Worm (Caenorhabditis elegans): ENCODE results near the gene apn-1.

apn-1 gene

ce11 chrII:8091528-8091927 lies 44.2 kb downstream of the apn-1 start:
- TF ChIP-seq nhr-23 (tag; optimal IDR thresholded peaks at IDR 0.05) (peak; percentile 41), egl-5 (tag; optimal IDR thresholded peaks at IDR 0.05) (no peak), snpc-4 (tag; optimal IDR thresholded peaks at IDR 0.05) (peak; percentile 98), lsy-12 (tag; optimal IDR thresholded peaks at IDR 0.05) (peak; percentile 31), tbx-2 (tag; optimal IDR thresholded peaks at IDR 0.05) (no peak), nfya-1 (tag; optimal IDR thresholded peaks at IDR 0.05; ENCODE audit: insufficient read depth) (peak; percentile 69), ceh-9 (tag; optimal IDR thresholded peaks at IDR 0.05) (no peak), nhr-67 (tag; optimal IDR thresholded peaks at IDR 0.05) (no peak), elt-3 (tag; optimal IDR thresholded peaks at IDR 0.05) (peak in 1 of 3 experiments; percentile 43), unc-62 (GFP tag; optimal IDR thresholded peaks at IDR 0.05) (no peak), nhr-76 (tag; optimal IDR thresholded peaks at IDR 0.05) (no peak), skn-1 (tag; optimal IDR thresholded peaks at IDR 0.05) (peak; percentile 0), nhr-43 (tag; optimal IDR thresholded peaks at IDR 0.05; ENCODE audit: poor library complexity, severe bottlenecking) (peak; percentile 67), pqm-1 (tag; optimal IDR thresholded peaks at IDR 0.05) (peak; percentile 65), ceh-16 (tag; optimal IDR thresholded peaks at IDR 0.05) (no peak), nhr-77 (tag; optimal IDR thresholded peaks at IDR 0.05) (no peak), ama-1 (optimal IDR thresholded peaks at IDR 0.05) (peak; percentile 88), nhr-237 (tag; optimal IDR thresholded peaks at IDR 0.05) (no peak), lin-39 (tag; optimal IDR thresholded peaks at IDR 0.05) (peak; percentile 76), nhr-25 (tag; optimal IDR thresholded peaks at IDR 0.05) (peak; percentile 71), lin-15B (tag; optimal IDR thresholded peaks at IDR 0.05) (peak; percentile 54), elt-2 (tag; optimal IDR thresholded peaks at IDR 0.05) (peak; percentile 53), R02D3.7 (tag; optimal IDR thresholded peaks at IDR 0.05) (peak; percentile 4), sea-2 (GFP tag; optimal IDR thresholded peaks at IDR 0.05) (no peak), ztf-11 (tag; optimal IDR thresholded peaks at IDR 0.05) (no peak), fkh-2 (tag; optimal IDR thresholded peaks at IDR 0.05) (no peak), fkh-10 (GFP tag; optimal IDR thresholded peaks at IDR 0.05) (no peak), jun-1 (tag; optimal IDR thresholded peaks at IDR 0.05) (peak; percentile 9), zag-1 (tag; optimal IDR thresholded peaks at IDR 0.05) (no peak), pha-4 (tag; optimal IDR thresholded peaks at IDR 0.05) (no peak), ceh-28 (tag; optimal IDR thresholded peaks at IDR 0.05) (no peak)

- TF ChIP-seq nhr-28 (tag; optimal IDR thresholded peaks at IDR 0.05): no peak
- TF ChIP-seq lin-15B (tag; optimal IDR thresholded peaks at IDR 0.05): no peak
- TF ChIP-seq fos-1 (tag; optimal IDR thresholded peaks at IDR 0.05): no peak
Measured at ce11 chrII:8092537-8092936, 45.2 kb downstream of the apn-1 start, which contains the start of gene ltd-1. Gene ltd-1, minus strand, starts transcription at chrII:8092754.

ce11 chrII:8093283-8093682 lies 45.9 kb downstream of the apn-1 start:
- TF ChIP-seq ceh-9 (tag; optimal IDR thresholded peaks at IDR 0.05) (no peak), fos-1 (tag; optimal IDR thresholded peaks at IDR 0.05) (no peak), hmg-11 (tag; optimal IDR thresholded peaks at IDR 0.05) (no peak), R02D3.7 (tag; optimal IDR thresholded peaks at IDR 0.05) (no peak), nhr-12 (tag; optimal IDR thresholded peaks at IDR 0.05) (no peak), ama-1 (optimal IDR thresholded peaks at IDR 0.05) (no peak), daf-12 (tag; optimal IDR thresholded peaks at IDR 0.05) (no peak)

- TF ChIP-seq lin-15B (tag; optimal IDR thresholded peaks at IDR 0.05) (no peak), nhr-76 (tag; optimal IDR thresholded peaks at IDR 0.05) (no peak), zag-1 (tag; optimal IDR thresholded peaks at IDR 0.05) (no peak), nhr-25 (tag; optimal IDR thresholded peaks at IDR 0.05) (peak; percentile 41), ZK546.5 (tag; optimal IDR thresholded peaks at IDR 0.05) (no peak)
Measured at ce11 chrII:8093914-8094313, 46.5 kb downstream of the apn-1 start.
